Worm (Caenorhabditis elegans) whole organism, L1 larva: ENCODE data around the gene C17A2.4.

Experiments
- Y116A8C.19 ChIP-seq: sonication (generic microtip); optimal IDR thresholded peaks from 2 replicates; lab custom pipeline; 2016; ENCODE audit warnings: missing compliant biosample characterization, missing genetic modification characterization, borderline replicate concordance
- alr-1 ChIP-seq: fragments of 200-800 bp; sonication (Bioruptor generic); optimal IDR thresholded peaks from 2 replicates; lab custom pipeline; 2018; ENCODE audit warnings: borderline replicate concordance, mild to moderate bottlenecking, missing genetic modification characterization, missing compliant biosample characterization
- aly-2 ChIP-seq: fragments of 150-350 bp; optimal IDR thresholded peaks from 2 replicates; lab custom pipeline; 2014; ENCODE audit warnings: missing biosample characterization, missing genetic modification characterization
- ama-1 ChIP-seq: fragments of 150-350 bp; optimal IDR thresholded peaks from 2 replicates; lab custom pipeline; 2014
- ceh-63 ChIP-seq: fragments of 200-800 bp; sonication (Bioruptor generic); optimal IDR thresholded peaks from 2 replicates; lab custom pipeline; 2018; ENCODE audit warnings: mild to moderate bottlenecking, missing genetic modification characterization, missing compliant biosample characterization
- ceh-88 ChIP-seq: fragments of 200-800 bp; sonication (Bioruptor generic); IDR thresholded peaks from 2 replicates; pipeline ENCODE4 v1.3.6; 2022; ENCODE audit warnings: missing genetic modification characterization, missing compliant biosample characterization
- ceh-90 ChIP-seq: sonication (generic microtip); optimal IDR thresholded peaks from 2 replicates; lab custom pipeline; 2016; ENCODE audit warnings: missing genetic modification characterization, missing compliant biosample characterization
- efl-3 ChIP-seq: fragments of 200-800 bp; sonication (Bioruptor generic); optimal IDR thresholded peaks from 2 replicates; lab custom pipeline; 2018; ENCODE audit warnings: mild to moderate bottlenecking, missing genetic modification characterization, missing compliant biosample characterization
- egl-27 ChIP-seq, 2 experiments: fragments of 150-350 bp in 1 of 2; sonication (generic microtip); optimal IDR thresholded peaks; 3 replicates each; lab custom pipeline; 2017 to 2018; ENCODE audit warnings: missing biosample characterization in 2 of 2, missing genetic modification characterization in 2 of 2, missing genetic modification reagents in 2 of 2
- fkh-8 ChIP-seq: sonication (generic microtip); optimal IDR thresholded peaks from 2 replicates; lab custom pipeline; 2016; ENCODE audit warnings: mild to moderate bottlenecking, missing genetic modification characterization, missing compliant biosample characterization
- fos-1 ChIP-seq: fragments of 150-350 bp; optimal IDR thresholded peaks from 2 replicates; lab custom pipeline; 2014; ENCODE audit warnings: missing biosample characterization, missing genetic modification characterization
- hlh-17 ChIP-seq: fragments of 200-800 bp; sonication (Bioruptor generic); optimal IDR thresholded peaks from 2 replicates; lab custom pipeline; 2018; ENCODE audit warnings: missing genetic modification characterization, mild to moderate bottlenecking, missing compliant biosample characterization, moderate library complexity, borderline replicate concordance
- hlh-4 ChIP-seq: sonication (generic microtip); optimal IDR thresholded peaks from 2 replicates; lab custom pipeline; 2016; ENCODE audit warnings: mild to moderate bottlenecking, missing genetic modification characterization, missing compliant biosample characterization
- jun-1 ChIP-seq: fragments of 150-350 bp; optimal IDR thresholded peaks from 2 replicates; lab custom pipeline; 2014; ENCODE audit warnings: missing biosample characterization, missing genetic modification reagents, missing genetic modification characterization
- lir-3 ChIP-seq: sonication (generic microtip); optimal IDR thresholded peaks from 2 replicates; lab custom pipeline; 2016; ENCODE audit warnings: mild to moderate bottlenecking, missing genetic modification characterization, moderate library complexity, missing compliant biosample characterization; ENCODE audit not compliant: poor library complexity
- lsy-2 ChIP-seq, 2 experiments: fragments of 150-350 bp; optimal IDR thresholded peaks; 2 replicates each; lab custom pipeline; 2014; ENCODE audit warnings: missing biosample characterization in 2 of 2, missing genetic modification characterization in 2 of 2
- mab-9 ChIP-seq: fragments of 200-800 bp; sonication (Bioruptor generic); IDR thresholded peaks from 2 replicates; pipeline ENCODE4 v1.3.6; 2022; ENCODE audit warnings: missing genetic modification reagents, missing genetic modification characterization, missing compliant biosample characterization
- mdl-1 ChIP-seq, 2 experiments: fragments of 150-350 bp; optimal IDR thresholded peaks; 2 replicates each; lab custom pipeline; 2014 to 2017; ENCODE audit warnings: missing biosample characterization in 2 of 2, missing genetic modification characterization in 2 of 2, inconsistent platforms in 1 of 2
- mef-2 ChIP-seq: fragments of 150-350 bp; optimal IDR thresholded peaks from 2 replicates; lab custom pipeline; 2014; ENCODE audit warnings: missing biosample characterization, missing genetic modification characterization
- mep-1 ChIP-seq: fragments of 150-350 bp; optimal IDR thresholded peaks from 2 replicates; lab custom pipeline; 2014; ENCODE audit warnings: missing biosample characterization, missing genetic modification characterization
- nhr-19 ChIP-seq: fragments of 200-800 bp; sonication (Bioruptor generic); conservative IDR thresholded peaks from 2 replicates; pipeline ENCODE4 v1.3.6; 2022; ENCODE audit warnings: missing genetic modification characterization, missing compliant biosample characterization
- nhr-28 ChIP-seq: fragments of 150-350 bp; optimal IDR thresholded peaks from 2 replicates; lab custom pipeline; 2014; ENCODE audit warnings: missing biosample characterization, missing genetic modification characterization
- nhr-71 ChIP-seq: sonication (generic microtip); optimal IDR thresholded peaks from 2 replicates; lab custom pipeline; 2016; ENCODE audit warnings: mild to moderate bottlenecking, missing genetic modification characterization, moderate library complexity, missing compliant biosample characterization
- nhr-76 ChIP-seq: sonication (generic microtip); optimal IDR thresholded peaks from 2 replicates; lab custom pipeline; 2017; ENCODE audit warnings: missing biosample characterization, missing genetic modification characterization
- pag-3 ChIP-seq: sonication (generic microtip); optimal IDR thresholded peaks from 2 replicates; lab custom pipeline; 2017; ENCODE audit warnings: missing genetic modification characterization, mild to moderate bottlenecking, missing compliant biosample characterization, antibody characterized with exemption, borderline replicate concordance; ENCODE audit not compliant: insufficient read depth
- pqm-1 ChIP-seq: sonication (generic microtip); optimal IDR thresholded peaks from 3 replicates; lab custom pipeline; 2017; ENCODE audit warnings: missing biosample characterization, missing genetic modification characterization
- tbx-2 ChIP-seq: sonication (generic microtip); optimal IDR thresholded peaks from 2 replicates; lab custom pipeline; 2016; ENCODE audit warnings: missing genetic modification characterization, missing compliant biosample characterization
- tlp-1 ChIP-seq: fragments of 150-350 bp; optimal IDR thresholded peaks from 2 replicates; lab custom pipeline; 2014; ENCODE audit warnings: missing biosample characterization, missing genetic modification characterization
- unc-130 ChIP-seq: fragments of 150-350 bp; optimal IDR thresholded peaks from 2 replicates; lab custom pipeline; 2017; ENCODE audit warnings: missing biosample characterization, missing genetic modification characterization, inconsistent platforms
- unc-62 ChIP-seq: fragments of 150-350 bp; optimal IDR thresholded peaks from 2 replicates; lab custom pipeline; 2014; ENCODE audit warnings: missing biosample characterization, missing genetic modification reagents, missing genetic modification characterization
- unc-86 ChIP-seq: sonication (generic microtip); optimal IDR thresholded peaks from 2 replicates; lab custom pipeline; 2016; ENCODE audit warnings: missing genetic modification characterization, missing compliant biosample characterization
- xbp-1 ChIP-seq: sonication (generic microtip); optimal IDR thresholded peaks from 2 replicates; lab custom pipeline; 2016; ENCODE audit warnings: missing genetic modification characterization, missing compliant biosample characterization

Gene C17A2.4

DNA sequence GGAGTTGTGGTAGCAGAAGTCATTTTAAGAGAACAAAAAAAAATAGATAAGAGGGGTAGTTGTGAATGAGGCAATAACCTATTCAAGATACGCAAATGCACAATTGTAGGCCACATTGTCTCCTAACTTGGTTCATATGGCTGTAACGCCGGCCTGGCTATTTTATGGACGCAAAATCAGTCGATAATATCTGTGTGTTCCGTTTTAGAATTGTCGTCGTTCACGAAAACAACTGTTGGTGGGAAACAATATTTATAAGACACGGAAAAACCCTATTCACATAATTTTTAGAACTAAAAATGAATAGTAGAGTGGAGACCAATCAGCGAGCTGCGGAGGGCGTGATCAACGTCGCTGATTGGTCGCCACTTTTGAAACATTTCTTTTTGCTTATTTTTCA is 38.2 kb downstream of the C17A2.4 start, which contains the start of gene sdz-7:
sdz-7 (minus strand) TSS at position 101 of the 400 bp plus-strand sequence.
- TF ChIP-seq nhr-71 (tag; lab: Kevin White, UChicago) (no peak), Y116A8C.19 (tag; lab: Kevin White, UChicago) (no peak)

DNA sequence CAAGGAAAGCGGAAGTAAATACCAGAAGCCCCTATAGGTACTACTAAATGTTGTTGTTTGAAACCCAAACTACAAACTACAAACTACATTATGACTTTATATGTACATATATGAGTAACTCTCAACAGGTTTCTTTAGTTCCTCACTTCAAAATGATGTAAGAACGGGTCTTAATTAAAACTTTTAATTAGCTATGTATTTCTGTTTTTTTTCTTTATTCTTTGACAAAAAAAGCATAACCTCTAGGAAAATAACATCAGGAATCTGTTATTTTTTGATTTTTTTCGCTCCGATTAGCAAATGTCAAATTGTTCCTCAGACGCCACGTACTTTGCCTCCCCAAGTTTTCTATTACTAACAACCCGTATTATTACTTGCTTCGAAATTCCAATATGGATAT is 38.7 kb downstream of the C17A2.4 start, which contains the start of gene srh-250:
srh-250 (plus strand) TSS at position 301 of the 400 bp plus-strand sequence.
- no peak for TF ChIP-seq mep-1 (tag; lab: Kevin White, UChicago)
- TF ChIP-seq tlp-1 = no peak
- TF ChIP-seq aly-2 (tag; lab: Kevin White, UChicago) = no peak
- TF ChIP-seq pag-3 = no peak
- TF ChIP-seq mdl-1 (tag; optimal IDR thresholded peaks at IDR 0.05; lab: Kevin White, UChicago) = no peak
- no peak for TF ChIP-seq mef-2
- TF ChIP-seq nhr-76 (tag; lab: Kevin White, UChicago) = no peak
- no peak for TF ChIP-seq fos-1
- TF ChIP-seq pqm-1 (tag; lab: Kevin White, UChicago) = no peak
- no peak for TF ChIP-seq ceh-63 (GFP tag; lab: Kevin White, UChicago)
- no peak for TF ChIP-seq mab-9
- no peak for TF ChIP-seq ama-1 (lab: Kevin White, UChicago)
- no peak for TF ChIP-seq nhr-19
- no peak for TF ChIP-seq tbx-2 (tag; lab: Kevin White, UChicago)
- no peak for TF ChIP-seq nhr-28 (tag; lab: Kevin White, UChicago)
- TF ChIP-seq unc-62 (GFP tag; lab: Kevin White, UChicago) = no peak
- TF ChIP-seq lir-3 = no peak
- no peak for TF ChIP-seq jun-1 (tag; lab: Kevin White, UChicago)
- no peak for TF ChIP-seq lsy-2 (tag; optimal IDR thresholded peaks at IDR 0.05; lab: Kevin White, UChicago)
- TF ChIP-seq ceh-90 = no peak

DNA sequence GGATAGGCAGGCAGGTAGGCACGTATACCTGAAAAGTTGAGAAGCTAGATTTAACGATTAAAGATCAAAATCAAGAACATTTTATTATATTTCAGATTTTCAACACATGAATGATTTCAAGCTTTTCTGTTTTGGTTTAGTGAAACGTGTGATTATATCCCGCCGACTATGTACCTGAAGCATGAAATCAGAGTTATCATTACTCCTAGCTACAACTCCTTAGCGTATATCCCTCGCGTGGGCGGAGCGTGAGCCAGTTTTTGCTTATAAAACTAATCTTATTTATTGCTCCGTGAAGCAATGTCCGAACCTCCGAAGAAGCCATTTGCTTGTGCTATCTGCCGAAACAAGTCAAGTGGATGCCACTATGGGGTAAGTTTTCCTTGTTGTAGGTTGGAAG is 40.3 kb downstream of the C17A2.4 start, which contains the start of gene nhr-166:
nhr-166 (plus strand) TSS at position 301 of the 400 bp plus-strand sequence.
- TF ChIP-seq xbp-1 (no peak), efl-3 (no peak), tbx-2 (tag; lab: Kevin White, UChicago) (no peak), alr-1 (tag; lab: Kevin White, UChicago) (no peak), unc-62 (GFP tag; lab: Kevin White, UChicago) (no peak), fkh-8 (no peak), lsy-2 (tag; optimal IDR thresholded peaks at IDR 0.05; lab: Kevin White, UChicago) (no peak), unc-130 (no peak), hlh-17 (GFP tag; lab: Kevin White, UChicago) (no peak), unc-86 (tag; lab: Kevin White, UChicago) (no peak), ceh-88 (GFP tag; lab: Robert Waterston, UW) (no peak), hlh-4 (tag; lab: Kevin White, UChicago) (no peak), egl-27 (tag; optimal IDR thresholded peaks at IDR 0.05; lab: Kevin White, UChicago) (no peak), nhr-19 (no peak), nhr-76 (tag; lab: Kevin White, UChicago) (no peak)
